Fruit fly (Drosophila melanogaster) Kc167 (cell line): ENCODE data around the gene Spn75F.

Source experiments
- Myc ChIP-seq: fragments of >200 bp; optimal IDR thresholded peaks from 2 replicates; lab custom pipeline; 2017; ENCODE audit warnings: missing external identifiers
- Sin3A ChIP-seq: fragments of >200 bp; optimal IDR thresholded peaks from 2 replicates; lab custom pipeline; 2018; ENCODE audit warnings: missing external identifiers
- h ChIP-seq: fragments of >200 bp; optimal IDR thresholded peaks from 3 replicates; lab custom pipeline; 2018; ENCODE audit warnings: missing external identifiers
- insv ChIP-seq: fragments of >200 bp; optimal IDR thresholded peaks from 3 replicates; lab custom pipeline; 2018; ENCODE audit warnings: missing external identifiers
- psq ChIP-seq: fragments of >200 bp; optimal IDR thresholded peaks from 2 replicates; lab custom pipeline; 2017; ENCODE audit warnings: missing external identifiers
- ttk ChIP-seq: sonication (Bioruptor generic); optimal IDR thresholded peaks from 2 replicates; lab custom pipeline; 2017; ENCODE audit warnings: missing external identifiers

Spn75F gene

dm6 chr3L:19150987-19151386, 21.5 kb upstream of the Spn75F start:
- TF ChIP-seq psq (no peak), h (lab: Kevin White, UChicago) (no peak), insv (lab: Kevin White, UChicago) (no peak), Sin3A (no peak), ttk (lab: Kevin White, UChicago) (no peak)

dm6 chr3L:19147169-19147568, 17.7 kb upstream of the Spn75F start:
- no peak for TF ChIP-seq h (lab: Kevin White, UChicago)
- TF ChIP-seq ttk (lab: Kevin White, UChicago): no peak
- no peak for TF ChIP-seq Myc
- no peak for TF ChIP-seq Sin3A
- TF ChIP-seq insv (lab: Kevin White, UChicago): no peak
- TF ChIP-seq psq: no peak

- no peak for TF ChIP-seq ttk (lab: Kevin White, UChicago)
- TF ChIP-seq h (lab: Kevin White, UChicago): no peak
- TF ChIP-seq insv (lab: Kevin White, UChicago): no peak
- no peak for TF ChIP-seq psq
- TF ChIP-seq Myc: no peak
These were observed 14.6 kb upstream of the Spn75F start for dm6 chr3L:19143940-19144571.

- TF ChIP-seq Sin3A: no peak
- no peak for TF ChIP-seq Myc
- no peak for TF ChIP-seq insv (lab: Kevin White, UChicago)
- no peak for TF ChIP-seq h (lab: Kevin White, UChicago)
- no peak for TF ChIP-seq psq
- TF ChIP-seq ttk (lab: Kevin White, UChicago): no peak
These were observed 13.1 kb upstream of the Spn75F start for dm6 chr3L:19142587-19142986.

- TF ChIP-seq h (lab: Kevin White, UChicago) (no peak), Sin3A (no peak), Myc (no peak), psq (no peak), ttk (lab: Kevin White, UChicago) (no peak), insv (lab: Kevin White, UChicago) (no peak)
These were observed 10.9 kb upstream of the Spn75F start for dm6 chr3L:19140084-19141011.

dm6 chr3L:19138925-19139503, 9.5 kb upstream of the Spn75F start, which contains the start of gene CG14082:
TSS of gene CG14082 (minus strand) at chr3L:19138975.
- no peak for TF ChIP-seq ttk (lab: Kevin White, UChicago)
- no peak for TF ChIP-seq Myc
- TF ChIP-seq h (lab: Kevin White, UChicago): no peak
- no peak for TF ChIP-seq Sin3A
- no peak for TF ChIP-seq psq
- no peak for TF ChIP-seq insv (lab: Kevin White, UChicago)

dm6 chr3L:19132586-19132985, 3.1 kb upstream of the Spn75F start:
- TF ChIP-seq h (lab: Kevin White, UChicago) (no peak), ttk (lab: Kevin White, UChicago) (no peak)

- no peak for TF ChIP-seq insv (lab: Kevin White, UChicago)
- TF ChIP-seq h (lab: Kevin White, UChicago): no peak
- no peak for TF ChIP-seq Sin3A
- TF ChIP-seq ttk (lab: Kevin White, UChicago): no peak
These were observed 29.3 kb downstream of the Spn75F start, which contains the start of gene Gem2 for dm6 chr3L:19100188-19100587. TSS of gene Gem2 (minus strand) at chr3L:19100363.

dm6 chr3L:19097665-19098082, 31.8 kb downstream of the Spn75F start, which contains the start of the genes Naxd and CG14079:
TSS of gene Naxd (minus strand) at chr3L:19097709.
TSS of gene CG14079 (plus strand) at chr3L:19097999.
- TF ChIP-seq Myc (no peak), ttk (lab: Kevin White, UChicago) (no peak), Sin3A (no peak), insv (lab: Kevin White, UChicago) (no peak), h (lab: Kevin White, UChicago) (no peak), psq (no peak)

- no peak for TF ChIP-seq insv (lab: Kevin White, UChicago)
- no peak for TF ChIP-seq ttk (lab: Kevin White, UChicago)
- TF ChIP-seq Myc: no peak
- TF ChIP-seq Sin3A: no peak
- no peak for TF ChIP-seq psq
- no peak for TF ChIP-seq h (lab: Kevin White, UChicago)
These were observed 32.4 kb downstream of the Spn75F start for dm6 chr3L:19097102-19097501.

- TF ChIP-seq insv (lab: Kevin White, UChicago) (no peak), h (lab: Kevin White, UChicago) (no peak), Sin3A (no peak), ttk (lab: Kevin White, UChicago) (no peak), Myc (no peak), psq (no peak)
These were observed 33.4 kb downstream of the Spn75F start, which contains the start of gene CNPYb for dm6 chr3L:19096032-19096431. TSS of gene CNPYb (minus strand) at chr3L:19096217.
